Fruit fly (Drosophila melanogaster) whole organism, embryonic: ENCODE measurements around the gene Dred.

Experiments used
- Abd-B ChIP-seq: fragments of 200-800 bp; sonication (Bioruptor generic); optimal IDR thresholded peaks from 2 replicates; lab custom pipeline; 2018; ENCODE audit warnings: missing biosample characterization, mild to moderate bottlenecking, missing genetic modification characterization, moderate library complexity
- Ada2b ChIP-seq: fragments of 200-800 bp; sonication (Bioruptor generic); IDR thresholded peaks from 2 replicates; pipeline ENCODE4 v1.3.6; 2022; ENCODE audit warnings: missing biosample characterization, missing genetic modification characterization
- B-H2 ChIP-seq: fragments of 200-800 bp; sonication (Bioruptor generic); optimal IDR thresholded peaks from 2 replicates; lab custom pipeline; 2018; ENCODE audit warnings: missing biosample characterization, mild to moderate bottlenecking, missing genetic modification characterization
- Bgb ChIP-seq: fragments of 200-800 bp; sonication (Bioruptor generic); IDR thresholded peaks from 2 replicates; pipeline ENCODE4 v1.3.6; 2022; ENCODE audit warnings: missing biosample characterization, missing genetic modification characterization; ENCODE audit not compliant: partially characterized antibody
- BtbVII ChIP-seq: fragments of 200-800 bp; sonication (Bioruptor generic); optimal IDR thresholded peaks from 3 replicates; lab custom pipeline; 2017; ENCODE audit warnings: missing biosample characterization, mild to moderate bottlenecking, missing genetic modification characterization
- CG10462 ChIP-seq: fragments of 200-800 bp; sonication (Bioruptor generic); optimal IDR thresholded peaks from 2 replicates; lab custom pipeline; 2016; ENCODE audit warnings: missing biosample characterization, missing genetic modification characterization
- CG12391 ChIP-seq: fragments of 200-800 bp; sonication (Bioruptor generic); optimal IDR thresholded peaks from 3 replicates; lab custom pipeline; 2018; ENCODE audit warnings: missing biosample characterization, mild to moderate bottlenecking, missing genetic modification characterization, moderate library complexity
- CG14014 ChIP-seq: fragments of 200-800 bp; sonication (Bioruptor generic); IDR thresholded peaks from 2 replicates; pipeline ENCODE4 v1.3.6; 2022; ENCODE audit warnings: missing biosample characterization, missing genetic modification characterization
- CG14441 ChIP-seq: fragments of 200-800 bp; sonication (Bioruptor generic); IDR thresholded peaks from 2 replicates; pipeline ENCODE4 v1.3.6; 2022; ENCODE audit warnings: missing biosample characterization, missing genetic modification characterization
- CG14667 ChIP-seq: fragments of 200-800 bp; sonication (Bioruptor generic); IDR thresholded peaks from 2 replicates; pipeline ENCODE4 v1.3.6; 2022; ENCODE audit warnings: missing biosample characterization, missing genetic modification characterization
- CG15073 ChIP-seq: fragments of 200-800 bp; sonication (Bioruptor generic); optimal IDR thresholded peaks from 2 replicates; lab custom pipeline; 2016; ENCODE audit warnings: missing biosample characterization, missing genetic modification characterization
- CG1529 ChIP-seq: fragments of 200-800 bp; sonication (Bioruptor generic); optimal IDR thresholded peaks from 3 replicates; lab custom pipeline; 2018; ENCODE audit warnings: missing biosample characterization, missing genetic modification characterization
- CG15601 ChIP-seq: fragments of 200-800 bp; sonication (Bioruptor generic); optimal IDR thresholded peaks from 3 replicates; lab custom pipeline; 2019; ENCODE audit warnings: missing biosample characterization, mild to moderate bottlenecking, missing genetic modification characterization, moderate library complexity
- CG18764 ChIP-seq: fragments of 200-800 bp; sonication (Bioruptor generic); optimal IDR thresholded peaks from 3 replicates; lab custom pipeline; 2016; ENCODE audit warnings: missing biosample characterization, missing genetic modification characterization
- CG2129 ChIP-seq: fragments of 200-800 bp; sonication (Bioruptor generic); IDR thresholded peaks from 2 replicates; pipeline ENCODE4 v1.3.6; 2022; ENCODE audit warnings: missing biosample characterization, missing genetic modification characterization; ENCODE audit not compliant: partially characterized antibody
- CG31441 ChIP-seq: fragments of 200-800 bp; sonication (Bioruptor generic); IDR thresholded peaks from 2 replicates; pipeline ENCODE4 v1.3.6; 2022; ENCODE audit warnings: missing biosample characterization, missing genetic modification characterization
- CG3847 ChIP-seq: fragments of 200-800 bp; sonication (Bioruptor generic); IDR thresholded peaks from 2 replicates; pipeline ENCODE4 v1.3.6; 2022; ENCODE audit warnings: missing biosample characterization, missing genetic modification characterization
- CG5245 ChIP-seq: fragments of 200-800 bp; sonication (Bioruptor generic); optimal IDR thresholded peaks from 3 replicates; lab custom pipeline; 2016; ENCODE audit warnings: missing biosample characterization, missing genetic modification characterization
- CG6654 ChIP-seq: fragments of 200-800 bp; sonication (Bioruptor generic); optimal IDR thresholded peaks from 2 replicates; lab custom pipeline; 2017; ENCODE audit warnings: missing biosample characterization, mild to moderate bottlenecking, missing genetic modification characterization
- CG7745 ChIP-seq: fragments of 200-800 bp; sonication (Bioruptor generic); optimal IDR thresholded peaks from 2 replicates; lab custom pipeline; 2018; ENCODE audit warnings: missing biosample characterization, mild to moderate bottlenecking, missing genetic modification characterization, moderate library complexity
- CG7928 ChIP-seq: fragments of 200-800 bp; sonication (Bioruptor generic); optimal IDR thresholded peaks from 2 replicates; lab custom pipeline; 2017; ENCODE audit warnings: missing biosample characterization, mild to moderate bottlenecking, missing genetic modification characterization
- CG8388 ChIP-seq: fragments of 200-800 bp; sonication (Bioruptor generic); optimal IDR thresholded peaks from 2 replicates; lab custom pipeline; 2019; ENCODE audit warnings: missing biosample characterization, mild to moderate bottlenecking, missing genetic modification characterization, moderate library complexity
- CG9727 ChIP-seq: fragments of 200-800 bp; sonication (Bioruptor generic); optimal IDR thresholded peaks from 3 replicates; lab custom pipeline; 2017; ENCODE audit warnings: missing biosample characterization, mild to moderate bottlenecking, missing genetic modification characterization
- CG9817 ChIP-seq: fragments of 200-800 bp; sonication (Bioruptor generic); optimal IDR thresholded peaks from 2 replicates; lab custom pipeline; 2018; ENCODE audit warnings: missing biosample characterization, mild to moderate bottlenecking, missing genetic modification characterization, moderate library complexity
- CG9876 ChIP-seq: fragments of 200-800 bp; sonication (Bioruptor generic); optimal IDR thresholded peaks from 2 replicates; lab custom pipeline; 2016; ENCODE audit warnings: missing biosample characterization, missing genetic modification characterization
- Fer3 ChIP-seq: fragments of 200-800 bp; sonication (Bioruptor generic); optimal IDR thresholded peaks from 2 replicates; lab custom pipeline; 2018; ENCODE audit warnings: missing biosample characterization, mild to moderate bottlenecking, missing genetic modification characterization, moderate library complexity
- GATAe ChIP-seq: fragments of 200-800 bp; sonication (Bioruptor generic); conservative IDR thresholded peaks from 2 replicates; pipeline ENCODE4 v1.3.6; 2022; ENCODE audit warnings: missing biosample characterization, missing genetic modification characterization
- Gsc ChIP-seq: fragments of 200-800 bp; sonication (Bioruptor generic); IDR thresholded peaks from 2 replicates; pipeline ENCODE4 v1.3.6; 2022; ENCODE audit warnings: missing biosample characterization, missing genetic modification characterization
- Gug ChIP-seq: fragments of 200-800 bp; sonication (Bioruptor generic); IDR thresholded peaks from 4 replicates; pipeline ENCODE4 v1.3.6; 2022; ENCODE audit warnings: missing biosample characterization, missing genetic modification characterization
- H15 ChIP-seq: fragments of 200-800 bp; sonication (Bioruptor generic); IDR thresholded peaks from 3 replicates; pipeline ENCODE4 v1.3.6; 2022; ENCODE audit warnings: missing biosample characterization, missing genetic modification characterization
- Hr51 ChIP-seq, 2 experiments: fragments of 200-800 bp; sonication (Bioruptor generic); optimal IDR thresholded peaks; 2 replicates in 1 of 2; 3 replicates in 1 of 2; lab custom pipeline; 2016 to 2018; ENCODE audit warnings: missing biosample characterization in 2 of 2, missing genetic modification characterization in 2 of 2, mild to moderate bottlenecking in 1 of 2, moderate library complexity in 1 of 2
- Myb ChIP-seq: fragments of 200-800 bp; sonication (Bioruptor generic); optimal IDR thresholded peaks from 2 replicates; lab custom pipeline; 2016; ENCODE audit warnings: missing biosample characterization, missing genetic modification characterization
- Scr ChIP-seq: fragments of 200-800 bp; sonication (Bioruptor generic); IDR thresholded peaks from 2 replicates; pipeline ENCODE4 v1.3.6; 2022; ENCODE audit warnings: missing biosample characterization, missing genetic modification characterization; ENCODE audit not compliant: partially characterized antibody
- Sin3A ChIP-seq: fragments of >200 bp; optimal IDR thresholded peaks from 2 replicates; lab custom pipeline; 2018
- Six4 ChIP-seq: fragments of 200-800 bp; sonication (Bioruptor generic); optimal IDR thresholded peaks from 2 replicates; lab custom pipeline; 2016; ENCODE audit warnings: missing biosample characterization, missing genetic modification characterization
- Spps ChIP-seq: fragments of 200-800 bp; sonication (Bioruptor generic); optimal IDR thresholded peaks from 2 replicates; lab custom pipeline; 2018; ENCODE audit warnings: missing biosample characterization, mild to moderate bottlenecking, missing genetic modification characterization
- ap ChIP-seq: fragments of 200-800 bp; sonication (Bioruptor generic); IDR thresholded peaks from 2 replicates; pipeline ENCODE4 v1.3.6; 2022; ENCODE audit warnings: missing biosample characterization, missing genetic modification characterization
- bab2 ChIP-seq: fragments of 200-800 bp; sonication (Bioruptor generic); optimal IDR thresholded peaks from 2 replicates; lab custom pipeline; 2016; ENCODE audit warnings: missing biosample characterization, missing genetic modification characterization
- chn ChIP-seq: fragments of 200-800 bp; sonication (Bioruptor generic); optimal IDR thresholded peaks from 2 replicates; lab custom pipeline; 2016; ENCODE audit warnings: missing biosample characterization, missing genetic modification characterization
- ci ChIP-seq: fragments of 200-800 bp; sonication (Bioruptor generic); IDR thresholded peaks from 3 replicates; pipeline ENCODE4 v1.3.6; 2022; ENCODE audit warnings: missing biosample characterization, missing genetic modification characterization
- dmrt99B ChIP-seq: fragments of 200-800 bp; sonication (Bioruptor generic); optimal IDR thresholded peaks from 2 replicates; lab custom pipeline; 2018; ENCODE audit warnings: missing biosample characterization, mild to moderate bottlenecking, missing genetic modification characterization, moderate library complexity
- en ChIP-seq: fragments of 200-800 bp; sonication (Bioruptor generic); optimal IDR thresholded peaks from 2 replicates; lab custom pipeline; 2016; ENCODE audit warnings: missing biosample characterization, missing genetic modification characterization
- fd96Cb ChIP-seq: fragments of 200-800 bp; sonication (Bioruptor generic); optimal IDR thresholded peaks from 2 replicates; lab custom pipeline; 2018; ENCODE audit warnings: missing biosample characterization, mild to moderate bottlenecking, missing genetic modification characterization, moderate library complexity
- gem ChIP-seq: fragments of 200-800 bp; sonication (Bioruptor generic); optimal IDR thresholded peaks from 2 replicates; lab custom pipeline; 2019; ENCODE audit warnings: missing biosample characterization, mild to moderate bottlenecking, missing genetic modification characterization, moderate library complexity
- lmd ChIP-seq: fragments of 200-800 bp; sonication (Bioruptor generic); IDR thresholded peaks from 2 replicates; pipeline ENCODE4 v1.3.6; 2022; ENCODE audit warnings: missing biosample characterization, missing genetic modification characterization
- mld ChIP-seq: fragments of 200-800 bp; sonication (Bioruptor generic); IDR thresholded peaks from 3 replicates; pipeline ENCODE4 v1.3.6; 2022; ENCODE audit warnings: missing biosample characterization, missing genetic modification characterization; ENCODE audit not compliant: partially characterized antibody
- pan ChIP-seq, 4 experiments: fragments of >200 bp in 3 of 4; fragments of 200-800 bp in 1 of 4; sonication (Bioruptor generic) in 1 of 4; optimal IDR thresholded peaks in 3 of 4; IDR thresholded peaks in 1 of 4; 2 replicates each; pipeline versions ENCODE4 v1.3.6 to Lab custom; 2017 to 2022; ENCODE audit warnings: missing biosample characterization in 2 of 4, missing genetic modification characterization in 2 of 4, mixed read lengths in 1 of 4
- sens ChIP-seq: fragments of 200-800 bp; sonication (Bioruptor generic); peaks from one replicate; lab custom pipeline; 2016; ENCODE audit warnings: missing biosample characterization, missing genetic modification characterization
- slou ChIP-seq: fragments of 200-800 bp; sonication (Bioruptor generic); optimal IDR thresholded peaks from 3 replicates; lab custom pipeline; 2016; ENCODE audit warnings: missing biosample characterization, missing genetic modification characterization
- tgo ChIP-seq: fragments of 200-800 bp; sonication (Bioruptor generic); IDR thresholded peaks from 3 replicates; pipeline ENCODE4 v1.3.6; 2022; ENCODE audit warnings: missing biosample characterization, missing genetic modification characterization

The Dred gene

DNA sequence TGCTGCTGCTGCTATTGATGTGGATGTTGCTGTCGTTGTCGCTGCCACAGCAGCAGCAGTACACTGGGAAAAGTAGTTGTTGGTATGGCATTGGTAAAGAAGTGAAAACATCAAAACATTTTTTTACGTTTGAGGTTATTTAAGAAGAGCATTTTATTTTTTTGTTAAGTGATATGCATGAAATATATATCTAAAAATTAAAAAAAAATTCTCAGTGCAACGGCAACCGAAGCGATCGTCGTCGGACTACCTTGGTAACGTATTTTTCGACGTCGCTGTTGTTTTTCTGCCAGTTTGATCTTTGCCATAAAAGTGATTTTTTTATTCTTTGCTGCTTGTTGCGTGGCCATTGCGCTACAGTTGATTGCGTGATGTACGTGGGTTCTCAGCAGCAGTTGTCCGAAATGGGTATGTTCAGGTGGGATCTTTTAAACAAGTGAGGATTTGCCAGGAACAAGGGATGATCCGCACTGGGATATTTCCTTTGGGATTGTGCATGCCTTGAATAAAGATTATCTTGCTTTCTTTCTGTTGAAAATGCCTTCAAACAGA is 16.8 kb upstream of the Dred start (continued):
- TF ChIP-seq CG18764 (peak; percentile 92), Ada2b (GFP tag; lab: Robert Waterston, UW) (peak; percentile 95), B-H2 (GFP tag; lab: Kevin White, UChicago) (peak; percentile 95), Bgb (GFP tag; lab: Robert Waterston, UW) (no peak), CG31441 (peak; percentile 95), CG10462 (GFP tag; lab: Kevin White, UChicago) (peak; percentile 92), CG12391 (tag; lab: Kevin White, UChicago) (peak; percentile 97), fd96Cb (tag; lab: Kevin White, UChicago) (peak; percentile 96), CG15601 (peak; percentile 95), CG1529 (GFP tag; lab: Kevin White, UChicago) (peak; percentile 92), Myb (GFP tag; lab: Kevin White, UChicago) (peak; percentile 77), Six4 (GFP tag; lab: Kevin White, UChicago) (peak; percentile 91), Fer3 (tag; lab: Kevin White, UChicago) (peak; percentile 94), Spps (peak; percentile 95), tgo (GFP tag; lab: Robert Waterston, UW) (peak; percentile 93), CG8388 (peak; percentile 94), CG2129 (no peak), chn (GFP tag; lab: Kevin White, UChicago) (peak; percentile 92), Gsc (GFP tag; lab: Robert Waterston, UW) (no peak), Sin3A (lab: Kevin White, UChicago) (no peak), mld (GFP tag; lab: Robert Waterston, UW) (no peak), CG9876 (GFP tag; lab: Kevin White, UChicago) (peak; percentile 54), Hr51 (GFP tag; optimal IDR thresholded peaks at IDR 0.05; lab: Kevin White, UChicago) (peak; percentile 94), lmd (GFP tag; lab: Robert Waterston, UW) (peak; percentile 94), ap (GFP tag; lab: Robert Waterston, UW) (peak; percentile 91), slou (GFP tag; lab: Kevin White, UChicago) (peak; percentile 91), Scr (GFP tag; lab: Robert Waterston, UW) (no peak), gem (tag; lab: Kevin White, UChicago) (peak; percentile 98), CG14014 (GFP tag; lab: Robert Waterston, UW) (peak; percentile 96), CG6654 (GFP tag; lab: Kevin White, UChicago) (peak; percentile 73), en (GFP tag; lab: Kevin White, UChicago) (peak; percentile 79), pan (optimal IDR thresholded peaks at IDR 0.05; lab: Kevin White, UChicago) (no peak), pan (GFP tag; optimal IDR thresholded peaks at IDR 0.05 in 1 of 2, IDR thresholded peaks at IDR 0.05 in 1 of 2) (peak in 1 of 2 experiments; percentile 94), H15 (GFP tag; lab: Robert Waterston, UW) (peak; percentile 94), sens (GFP tag; lab: Kevin White, UChicago) (peak; percentile 99), ci (GFP tag; lab: Robert Waterston, UW) (peak; percentile 97), Gug (GFP tag; lab: Robert Waterston, UW) (peak; percentile 86), dmrt99B (peak; percentile 96), bab2 (GFP tag; lab: Kevin White, UChicago) (peak; percentile 91), CG9727 (GFP tag; lab: Kevin White, UChicago) (peak; percentile 98), CG7745 (tag; lab: Kevin White, UChicago) (peak; percentile 84), CG14441 (GFP tag; lab: Robert Waterston, UW) (peak; percentile 92), GATAe (GFP tag; lab: Robert Waterston, UW) (peak; percentile 76), CG14667 (GFP tag; lab: Robert Waterston, UW) (peak; percentile 89), CG5245 (GFP tag; lab: Kevin White, UChicago) (peak; percentile 94), Abd-B (GFP tag; lab: Kevin White, UChicago) (peak; percentile 95), CG15073 (GFP tag; lab: Kevin White, UChicago) (peak; percentile 72), CG3847 (GFP tag; lab: Robert Waterston, UW) (peak; percentile 95), CG9817 (tag; lab: Kevin White, UChicago) (peak; percentile 95), CG7928 (GFP tag; lab: Kevin White, UChicago) (peak; percentile 67), BtbVII (peak; percentile 90)
